Fruit fly (Drosophila melanogaster): ENCODE results near the gene CG16820.

CG16820 gene

dm6 chr2L:13215640-13216129 lies 30.3 kb upstream of the CG16820 start (continued):
- TF ChIP-seq seq (GFP tag; IDR thresholded peaks at IDR 0.05) (peak; percentile 46; the same call in 1 of the 2 replicates), so (GFP tag; IDR thresholded peaks at IDR 0.05) (peak; percentile 62; the same call in 1 of the 3 replicates), Atf-2 (GFP tag; optimal IDR thresholded peaks at IDR 0.05) (peak; percentile 9), CG9876 (GFP tag; optimal IDR thresholded peaks at IDR 0.05) (peak; percentile 23), mirr (GFP tag; optimal IDR thresholded peaks at IDR 0.05) (peak; percentile 76), ato (GFP tag; IDR thresholded peaks at IDR 0.05; ENCODE audit: partially characterized antibody) (peak; percentile 5; the same call in 1 of the 2 replicates), B-H1 (GFP tag; IDR thresholded peaks at IDR 0.05) (peak; percentile 40; the same call in 1 of the 3 replicates), insv (GFP tag; optimal IDR thresholded peaks at IDR 0.05) (peak in 1 of 2 experiments; percentile 63), CG42726 (GFP tag; IDR thresholded peaks at IDR 0.05; ENCODE audit: partially characterized antibody) (peak; percentile 80), sim (GFP tag; IDR thresholded peaks at IDR 0.05) (0 out of 2 replicates have a peak, but pooled peaks have one; percentile 16), CG34376 (GFP tag; optimal IDR thresholded peaks at IDR 0.05) (peak; percentile 88), NC2β (GFP tag; optimal IDR thresholded peaks at IDR 0.05) (peak; percentile 69), Sry-δ (GFP tag; optimal IDR thresholded peaks at IDR 0.05) (peak; percentile 29), scrt (GFP tag; optimal IDR thresholded peaks at IDR 0.05) (peak; percentile 39), sens-2 (GFP tag; IDR thresholded peaks at IDR 0.05) (0 out of 2 replicates have a peak, but pooled peaks have one; percentile 41), wdn (GFP tag; IDR thresholded peaks at IDR 0.05) (0 out of 2 replicates have a peak, but pooled peaks have one; percentile 29), NfI (GFP tag; optimal IDR thresholded peaks at IDR 0.05) (peak; percentile 13), HLH54F (GFP tag; optimal IDR thresholded peaks at IDR 0.05) (peak; percentile 68), Eip74EF (GFP tag; optimal IDR thresholded peaks at IDR 0.05) (peak in 1 of 2 experiments; percentile 35), kni (GFP tag; optimal IDR thresholded peaks at IDR 0.05) (peak; percentile 95), Nf-YC (tag; optimal IDR thresholded peaks at IDR 0.05) (peak; percentile 37), stwl (tag; optimal IDR thresholded peaks at IDR 0.05) (peak; percentile 5), tgo (GFP tag; IDR thresholded peaks at IDR 0.05) (peak; percentile 47; the same call in 2 of the 3 replicates), tx (GFP tag; optimal IDR thresholded peaks at IDR 0.05) (peak; percentile 51), CG16813 (GFP tag; IDR thresholded peaks at IDR 0.05; ENCODE audit: partially characterized antibody) (peak; percentile 54; the same call in 2 of the 3 replicates), B-H2 (GFP tag; optimal IDR thresholded peaks at IDR 0.05) (peak; percentile 39), gce (GFP tag; IDR thresholded peaks at IDR 0.05) (0 out of 3 replicates have a peak, but pooled peaks have one; percentile 55), gsb (GFP tag; IDR thresholded peaks at IDR 0.05) (peak; percentile 24; the same call in 1 of the 2 replicates), MBD-R2 (GFP tag; IDR thresholded peaks at IDR 0.05) (peak; percentile 34; the same call in 1 of the 2 replicates), CG1233 (GFP tag; optimal IDR thresholded peaks at IDR 0.05) (peak; percentile 67), CG2712 (tag; optimal IDR thresholded peaks at IDR 0.05) (peak; percentile 53), CG1024 (GFP tag; IDR thresholded peaks at IDR 0.05) (peak; percentile 50; the same call in 1 of the 2 replicates), Scr (GFP tag; IDR thresholded peaks at IDR 0.05; ENCODE audit: partially characterized antibody) (peak; percentile 47), nmo (GFP tag; optimal IDR thresholded peaks at IDR 0.05) (peak; percentile 45), peb (GFP tag; IDR thresholded peaks at IDR 0.05) (peak; percentile 58; the same call in 1 of the 2 replicates), eyg (GFP tag; optimal IDR thresholded peaks at IDR 0.05) (peak; percentile 55), CG3847 (GFP tag; IDR thresholded peaks at IDR 0.05) (0 out of 2 replicates have a peak, but pooled peaks have one; percentile 13), CG4854 (GFP tag; optimal IDR thresholded peaks at IDR 0.05) (peak; percentile 61), HLH3B (GFP tag; IDR thresholded peaks at IDR 0.05) (peak; percentile 66; the same call in 1 of the 2 replicates), rib (GFP tag; IDR thresholded peaks at IDR 0.05) (peak; percentile 67), CG17361 (GFP tag; IDR thresholded peaks at IDR 0.05) (peak; percentile 52; the same call in 1 of the 3 replicates), CG2875 (GFP tag; optimal IDR thresholded peaks at IDR 0.05) (peak; percentile 51), Rfx (GFP tag; IDR thresholded peaks at IDR 0.05) (peak; percentile 56; the same call in 1 of the 2 replicates), amos (GFP tag; IDR thresholded peaks at IDR 0.05; ENCODE audit: partially characterized antibody) (peak; percentile 51; the same call in 1 of the 2 replicates), cwo (GFP tag; optimal IDR thresholded peaks at IDR 0.05) (peak; percentile 52), Fer3 (tag; optimal IDR thresholded peaks at IDR 0.05) (peak; percentile 62), shn (GFP tag; optimal IDR thresholded peaks at IDR 0.05) (peak; percentile 44), Hsf (GFP tag; optimal IDR thresholded peaks at IDR 0.05) (peak; percentile 44)

Data from whole organism, embryonic.